Worm (Caenorhabditis elegans): ENCODE results near the gene C49C3.20.

- TF ChIP-seq nhr-237 (tag; optimal IDR thresholded peaks at IDR 0.05) (no peak), nhr-12 (tag; optimal IDR thresholded peaks at IDR 0.05) (no peak), snpc-4 (tag; optimal IDR thresholded peaks at IDR 0.05) (no peak), sptf-1 (tag; optimal IDR thresholded peaks at IDR 0.05) (no peak), mab-5 (tag; optimal IDR thresholded peaks at IDR 0.05) (no peak), pha-4 (tag; optimal IDR thresholded peaks at IDR 0.05) (no peak), elt-1 (tag; optimal IDR thresholded peaks at IDR 0.05; ENCODE audit: borderline replicate concordance, insufficient read depth) (no peak), lsy-2 (tag; optimal IDR thresholded peaks at IDR 0.05) (no peak), ceh-83 (GFP tag; optimal IDR thresholded peaks at IDR 0.05) (no peak), unc-62 (GFP tag; optimal IDR thresholded peaks at IDR 0.05) (no peak), flh-1 (GFP tag; optimal IDR thresholded peaks at IDR 0.05) (no peak), nhr-76 (tag; optimal IDR thresholded peaks at IDR 0.05) (no peak), blmp-1 (tag; optimal IDR thresholded peaks at IDR 0.05) (no peak)
These were observed 32.2 kb downstream of the C49C3.20 start, which contains the start of gene nra-1 for ce11 chrIV:17284099-17284498.

All from whole organism, mixed stage, embryonic.